Fruit fly (Drosophila melanogaster) whole organism, embryonic: Measurements from ENCODE around the gene CG3862.

ENCODE experiments used
- Atf3 ChIP-seq: fragments of 200-800 bp; sonication (Bioruptor generic); optimal IDR thresholded peaks from 3 replicates; lab custom pipeline; 2016; ENCODE audit warnings: missing biosample characterization, missing genetic modification characterization
- B-H2 ChIP-seq: fragments of 200-800 bp; sonication (Bioruptor generic); optimal IDR thresholded peaks from 2 replicates; lab custom pipeline; 2018; ENCODE audit warnings: missing biosample characterization, mild to moderate bottlenecking, missing genetic modification characterization
- BEAF-32 ChIP-seq: fragments of 200-800 bp; sonication (Bioruptor generic); optimal IDR thresholded peaks from 3 replicates; lab custom pipeline; 2017; ENCODE audit warnings: missing biosample characterization, missing genetic modification characterization, mild to moderate bottlenecking, moderate library complexity, missing genetic modification reagents
- CG10209 ChIP-seq: fragments of 200-800 bp; sonication (Bioruptor generic); optimal IDR thresholded peaks from 3 replicates; lab custom pipeline; 2017; ENCODE audit warnings: missing biosample characterization, mild to moderate bottlenecking, missing genetic modification characterization, missing genetic modification reagents
- CG10274 ChIP-seq: fragments of 200-800 bp; sonication (Bioruptor generic); optimal IDR thresholded peaks from 3 replicates; lab custom pipeline; 2017; ENCODE audit warnings: missing biosample characterization, mild to moderate bottlenecking, missing genetic modification characterization
- CG10321 ChIP-seq: fragments of 200-800 bp; sonication (Bioruptor generic); IDR thresholded peaks from 2 replicates; pipeline ENCODE4 v1.3.6; 2022; ENCODE audit warnings: missing biosample characterization, missing genetic modification characterization
- CG10462 ChIP-seq: fragments of 200-800 bp; sonication (Bioruptor generic); optimal IDR thresholded peaks from 2 replicates; lab custom pipeline; 2016; ENCODE audit warnings: missing biosample characterization, missing genetic modification characterization
- CG11398 ChIP-seq: fragments of 200-800 bp; sonication (Bioruptor generic); optimal IDR thresholded peaks from 2 replicates; lab custom pipeline; 2016; ENCODE audit warnings: missing biosample characterization, missing genetic modification characterization
- CG1603 ChIP-seq: fragments of 200-800 bp; sonication (Bioruptor generic); optimal IDR thresholded peaks from 2 replicates; lab custom pipeline; 2019; ENCODE audit warnings: missing biosample characterization, mild to moderate bottlenecking, missing genetic modification characterization, moderate library complexity
- CG17361 ChIP-seq: fragments of 200-800 bp; sonication (Bioruptor generic); IDR thresholded peaks from 3 replicates; pipeline ENCODE4 v1.3.6; 2022; ENCODE audit warnings: missing biosample characterization, missing genetic modification characterization
- CG17568 ChIP-seq: fragments of 200-800 bp; sonication (Bioruptor generic); optimal IDR thresholded peaks from 2 replicates; lab custom pipeline; 2018; ENCODE audit warnings: missing biosample characterization, mild to moderate bottlenecking, missing genetic modification characterization, moderate library complexity
- CG17802 ChIP-seq: fragments of 200-800 bp; sonication (Bioruptor generic); optimal IDR thresholded peaks from 2 replicates; lab custom pipeline; 2018; ENCODE audit warnings: missing biosample characterization, mild to moderate bottlenecking, missing genetic modification characterization, moderate library complexity
- CG1792 ChIP-seq: fragments of 200-800 bp; sonication (Bioruptor generic); optimal IDR thresholded peaks from 2 replicates; lab custom pipeline; 2016; ENCODE audit warnings: missing biosample characterization, missing genetic modification characterization
- CG2202 ChIP-seq: fragments of 200-800 bp; sonication (Bioruptor generic); optimal IDR thresholded peaks from 2 replicates; lab custom pipeline; 2018; ENCODE audit warnings: missing biosample characterization, mild to moderate bottlenecking, missing genetic modification characterization
- CG2889 ChIP-seq: fragments of 200-800 bp; sonication (Bioruptor generic); IDR thresholded peaks from 3 replicates; pipeline ENCODE4 v1.3.6; 2022; ENCODE audit warnings: missing biosample characterization, missing genetic modification characterization
- CG33557 ChIP-seq: fragments of 200-800 bp; sonication (Bioruptor generic); optimal IDR thresholded peaks from 2 replicates; lab custom pipeline; 2019; ENCODE audit warnings: missing biosample characterization, mild to moderate bottlenecking, missing genetic modification characterization, moderate library complexity
- CG43689 ChIP-seq: fragments of 200-800 bp; sonication (Bioruptor generic); IDR thresholded peaks from 2 replicates; pipeline ENCODE4 v1.3.6; 2022; ENCODE audit warnings: missing biosample characterization, missing genetic modification characterization
- CG6813 ChIP-seq: fragments of 200-800 bp; sonication (Bioruptor generic); optimal IDR thresholded peaks from 2 replicates; lab custom pipeline; 2017; ENCODE audit warnings: missing biosample characterization, missing genetic modification characterization, mild to moderate bottlenecking, moderate library complexity, missing genetic modification reagents
- CG7357 ChIP-seq: fragments of 200-800 bp; sonication (Bioruptor generic); IDR thresholded peaks from 3 replicates; pipeline ENCODE4 v1.3.6; 2022; ENCODE audit warnings: missing biosample characterization, missing genetic modification characterization
- CG7745 ChIP-seq: fragments of 200-800 bp; sonication (Bioruptor generic); optimal IDR thresholded peaks from 2 replicates; lab custom pipeline; 2018; ENCODE audit warnings: missing biosample characterization, mild to moderate bottlenecking, missing genetic modification characterization, moderate library complexity
- CG8089 ChIP-seq: fragments of 200-800 bp; sonication (Bioruptor generic); optimal IDR thresholded peaks from 3 replicates; lab custom pipeline; 2016; ENCODE audit warnings: missing biosample characterization, missing genetic modification characterization
- Dbx ChIP-seq: fragments of 200-800 bp; sonication (Bioruptor generic); IDR thresholded peaks from 3 replicates; pipeline ENCODE4 v1.3.6; 2022; ENCODE audit warnings: missing biosample characterization, missing genetic modification characterization
- Dek ChIP-seq: fragments of 200-800 bp; sonication (Bioruptor generic); optimal IDR thresholded peaks from 3 replicates; lab custom pipeline; 2019; ENCODE audit warnings: missing biosample characterization, mild to moderate bottlenecking, missing genetic modification characterization, moderate library complexity
- Dip2 ChIP-seq: fragments of 200-800 bp; sonication (Bioruptor generic); IDR thresholded peaks from 2 replicates; pipeline ENCODE4 v1.3.6; 2022; ENCODE audit warnings: missing biosample characterization, missing genetic modification characterization
- Doc2 ChIP-seq: fragments of 200-800 bp; sonication (Bioruptor generic); IDR thresholded peaks from 2 replicates; pipeline ENCODE4 v1.3.6; 2022; ENCODE audit warnings: missing biosample characterization, missing genetic modification characterization
- Eip74EF ChIP-seq, 2 experiments: fragments of 200-800 bp in 1 of 2; fragments of >200 bp in 1 of 2; sonication (Bioruptor generic) in 1 of 2; optimal IDR thresholded peaks; 2 replicates each; lab custom pipeline; 2017 to 2019; ENCODE audit warnings: missing biosample characterization in 2 of 2, missing genetic modification characterization in 2 of 2, mild to moderate bottlenecking in 1 of 2, moderate library complexity in 1 of 2
- HmgD ChIP-seq: fragments of 200-800 bp; sonication (Bioruptor generic); optimal IDR thresholded peaks from 3 replicates; lab custom pipeline; 2016; ENCODE audit warnings: missing biosample characterization, missing genetic modification characterization
- Hr51 ChIP-seq, 2 experiments: fragments of 200-800 bp; sonication (Bioruptor generic); optimal IDR thresholded peaks; 2 replicates in 1 of 2; 3 replicates in 1 of 2; lab custom pipeline; 2016 to 2018; ENCODE audit warnings: missing biosample characterization in 2 of 2, missing genetic modification characterization in 2 of 2, mild to moderate bottlenecking in 1 of 2, moderate library complexity in 1 of 2
- Lhr ChIP-seq: fragments of 200-800 bp; sonication (Bioruptor generic); optimal IDR thresholded peaks from 3 replicates; lab custom pipeline; 2017; ENCODE audit warnings: mild to moderate bottlenecking, missing biosample characterization, missing genetic modification reagents, missing genetic modification characterization
- Med ChIP-seq: fragments of 200-800 bp; sonication (Bioruptor generic); peaks from one replicate; lab custom pipeline; 2016; ENCODE audit warnings: missing biosample characterization, missing genetic modification characterization, mild to moderate bottlenecking, inconsistent platforms, moderate library complexity
- NFAT ChIP-seq: fragments of 200-800 bp; sonication (Bioruptor generic); IDR thresholded peaks from 2 replicates; pipeline ENCODE4 v1.3.6; 2022; ENCODE audit warnings: missing biosample characterization, missing genetic modification characterization
- Nf-YB ChIP-seq: fragments of 200-800 bp; sonication (Bioruptor generic); optimal IDR thresholded peaks from 3 replicates; lab custom pipeline; 2019; ENCODE audit warnings: missing biosample characterization, mild to moderate bottlenecking, missing genetic modification characterization, moderate library complexity
- Nf-YC ChIP-seq: fragments of 200-800 bp; optimal IDR thresholded peaks from 3 replicates; lab custom pipeline; 2019; ENCODE audit warnings: missing biosample characterization, mild to moderate bottlenecking, missing genetic modification characterization, moderate library complexity
- Optix ChIP-seq: fragments of 200-800 bp; sonication (Bioruptor generic); IDR thresholded peaks from 3 replicates; pipeline ENCODE4 v1.3.6; 2022; ENCODE audit warnings: missing biosample characterization, missing genetic modification characterization
- Sin3A ChIP-seq: fragments of >200 bp; optimal IDR thresholded peaks from 2 replicates; lab custom pipeline; 2018
- ara ChIP-seq: fragments of 200-800 bp; sonication (Bioruptor generic); IDR thresholded peaks from 2 replicates; pipeline ENCODE4 v1.3.6; 2022; ENCODE audit warnings: missing biosample characterization, missing genetic modification characterization
- ase ChIP-seq: fragments of 200-800 bp; sonication (Bioruptor generic); IDR thresholded peaks from 3 replicates; pipeline ENCODE4 v1.3.6; 2022; ENCODE audit warnings: missing biosample characterization, missing genetic modification characterization
- cato ChIP-seq: fragments of 200-800 bp; sonication (Bioruptor generic); optimal IDR thresholded peaks from 2 replicates; lab custom pipeline; 2016; ENCODE audit warnings: missing biosample characterization, missing genetic modification characterization, borderline replicate concordance
- cg ChIP-seq: fragments of 200-800 bp; sonication (Bioruptor generic); optimal IDR thresholded peaks from 3 replicates; lab custom pipeline; 2019; ENCODE audit warnings: missing biosample characterization, mild to moderate bottlenecking, missing genetic modification characterization, moderate library complexity
- chm ChIP-seq: fragments of 200-800 bp; sonication (Bioruptor generic); IDR thresholded peaks from 2 replicates; pipeline ENCODE4 v1.3.6; 2022; ENCODE audit warnings: missing biosample characterization, missing genetic modification characterization
- crp ChIP-seq, 2 experiments: fragments of 200-800 bp; sonication (Bioruptor generic); optimal IDR thresholded peaks; 2 replicates in 1 of 2; 3 replicates in 1 of 2; lab custom pipeline; 2017; ENCODE audit warnings: missing biosample characterization in 2 of 2, missing genetic modification characterization in 2 of 2, mild to moderate bottlenecking in 1 of 2, moderate library complexity in 1 of 2
- eyg ChIP-seq: fragments of 200-800 bp; sonication (Bioruptor generic); optimal IDR thresholded peaks from 3 replicates; lab custom pipeline; 2016; ENCODE audit warnings: missing biosample characterization, missing genetic modification characterization
- gfzf ChIP-seq: fragments of 200-800 bp; sonication (Bioruptor generic); optimal IDR thresholded peaks from 2 replicates; lab custom pipeline; 2016; ENCODE audit warnings: missing biosample characterization, mild to moderate bottlenecking, missing genetic modification characterization, moderate library complexity
- ham ChIP-seq: fragments of 200-800 bp; sonication (Bioruptor generic); IDR thresholded peaks from 2 replicates; pipeline ENCODE4 v1.3.6; 2022; ENCODE audit warnings: missing biosample characterization, missing genetic modification characterization
- nau ChIP-seq: fragments of 200-800 bp; sonication (Bioruptor generic); optimal IDR thresholded peaks from 3 replicates; lab custom pipeline; 2017; ENCODE audit warnings: missing biosample characterization, mild to moderate bottlenecking, missing genetic modification characterization, missing genetic modification reagents
- ranshi ChIP-seq: fragments of 200-800 bp; sonication (Bioruptor generic); IDR thresholded peaks from 2 replicates; pipeline ENCODE4 v1.3.6; 2022; ENCODE audit warnings: missing biosample characterization, missing genetic modification characterization
- scrt ChIP-seq: fragments of 200-800 bp; sonication (Bioruptor generic); optimal IDR thresholded peaks from 2 replicates; lab custom pipeline; 2018; ENCODE audit warnings: missing biosample characterization, mild to moderate bottlenecking, missing genetic modification characterization, moderate library complexity
- slp2 ChIP-seq: fragments of 200-800 bp; sonication (Bioruptor generic); optimal IDR thresholded peaks from 2 replicates; lab custom pipeline; 2016; ENCODE audit warnings: missing biosample characterization, missing genetic modification characterization
- sna ChIP-seq: fragments of 200-800 bp; sonication (Bioruptor generic); IDR thresholded peaks from 2 replicates; pipeline ENCODE4 v1.3.6; 2022; ENCODE audit warnings: missing biosample characterization, missing genetic modification characterization; ENCODE audit not compliant: partially characterized antibody
- trem ChIP-seq: fragments of 200-800 bp; optimal IDR thresholded peaks from 3 replicates; lab custom pipeline; 2019; ENCODE audit warnings: missing biosample characterization, mild to moderate bottlenecking, missing genetic modification characterization, moderate library complexity
- vvl ChIP-seq: fragments of 200-800 bp; sonication (Bioruptor generic); IDR thresholded peaks from 2 replicates; pipeline ENCODE4 v1.3.6; 2022; ENCODE audit warnings: missing biosample characterization, missing genetic modification characterization

Gene CG3862

DNA sequence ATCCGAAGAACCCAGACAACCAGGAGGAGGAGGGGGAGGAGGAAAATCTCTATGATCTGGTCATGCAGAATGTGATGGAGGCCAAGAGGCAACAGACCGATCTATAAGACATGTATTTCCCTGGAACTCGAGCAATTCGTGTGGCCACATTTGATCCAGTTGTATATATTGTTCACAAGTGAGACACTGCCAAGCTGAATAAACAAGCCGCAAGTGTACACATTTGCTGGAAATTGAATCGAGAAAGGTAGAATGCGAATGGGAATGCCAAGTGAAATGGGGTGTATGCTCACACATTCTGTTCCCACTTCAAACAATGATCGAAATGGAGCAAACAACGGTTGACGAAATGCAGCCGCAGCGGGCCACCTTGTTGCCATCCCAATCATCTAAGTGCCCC, 30.3 kb upstream of the CG3862 start (continued):
- TF ChIP-seq BEAF-32 (GFP tag; lab: Kevin White, UChicago), result no peak
- TF ChIP-seq HmgD (GFP tag; lab: Kevin White, UChicago), result no peak
- no peak for TF ChIP-seq vvl (GFP tag; lab: Robert Waterston, UW)
- peak; percentile 14 for TF ChIP-seq CG10209
- no peak for TF ChIP-seq CG10462 (GFP tag; lab: Kevin White, UChicago)
- TF ChIP-seq CG1792 (GFP tag; lab: Kevin White, UChicago), result no peak
- no peak for TF ChIP-seq gfzf (GFP tag; lab: Kevin White, UChicago)
- TF ChIP-seq CG2202 (tag; lab: Kevin White, UChicago), result peak; percentile 0
- TF ChIP-seq Dip2 (GFP tag; lab: Robert Waterston, UW), result no peak
- TF ChIP-seq CG10321, result 0 out of 2 replicates have a peak, but pooled peaks have one; percentile 15
- no peak for TF ChIP-seq sna (GFP tag; lab: Robert Waterston, UW)
- no peak for TF ChIP-seq Nf-YC (tag; lab: Kevin White, UChicago)
- TF ChIP-seq CG7357 (GFP tag; lab: Robert Waterston, UW), result no peak
- TF ChIP-seq Dek (tag; lab: Kevin White, UChicago), result no peak
- TF ChIP-seq CG8089 (GFP tag; lab: Kevin White, UChicago), result no peak
- no peak for TF ChIP-seq CG11398
- no peak for TF ChIP-seq Nf-YB
- TF ChIP-seq cato (GFP tag; lab: Kevin White, UChicago), result no peak
- no peak for TF ChIP-seq CG17568
- no peak for TF ChIP-seq ranshi (GFP tag; lab: Robert Waterston, UW)
- TF ChIP-seq eyg, result no peak
- peak; percentile 10 for TF ChIP-seq B-H2 (GFP tag; lab: Kevin White, UChicago)
- no peak for TF ChIP-seq ase
- no peak for TF ChIP-seq CG43689 (GFP tag; lab: Robert Waterston, UW)
- TF ChIP-seq crp (GFP tag; optimal IDR thresholded peaks at IDR 0.05; lab: Kevin White, UChicago), result no peak
- TF ChIP-seq CG2889 (GFP tag; lab: Robert Waterston, UW), result no peak
- TF ChIP-seq ara (GFP tag; lab: Robert Waterston, UW), result peak; percentile 46; the same call in 1 of the 2 replicates
- TF ChIP-seq CG7745 (tag; lab: Kevin White, UChicago), result no peak
- peak; percentile 45; the same call in 1 of the 2 replicates for TF ChIP-seq chm (GFP tag; lab: Robert Waterston, UW)
- TF ChIP-seq trem (tag; lab: Kevin White, UChicago), result no peak
- peak; percentile 62 for TF ChIP-seq CG6813 (GFP tag; lab: Kevin White, UChicago)
- TF ChIP-seq ham (GFP tag; lab: Robert Waterston, UW), result no peak
- no peak for TF ChIP-seq CG17802 (tag; lab: Kevin White, UChicago)
- TF ChIP-seq Dbx, result no peak
- TF ChIP-seq CG1603, result peak; percentile 43
- no peak for TF ChIP-seq Atf3 (GFP tag; lab: Kevin White, UChicago)
- no peak for TF ChIP-seq Lhr (GFP tag; lab: Kevin White, UChicago)
- TF ChIP-seq nau (GFP tag; lab: Kevin White, UChicago), result no peak
- TF ChIP-seq CG10274 (GFP tag; lab: Kevin White, UChicago), result no peak
- TF ChIP-seq Eip74EF (GFP tag; optimal IDR thresholded peaks at IDR 0.05; lab: Kevin White, UChicago), result no peak
- no peak for TF ChIP-seq cg (GFP tag; lab: Kevin White, UChicago)
- TF ChIP-seq CG17361 (GFP tag; lab: Robert Waterston, UW), result no peak
- TF ChIP-seq slp2 (GFP tag; lab: Kevin White, UChicago), result no peak
- no peak for TF ChIP-seq Sin3A (lab: Kevin White, UChicago)
- no peak for TF ChIP-seq Optix (GFP tag; lab: Robert Waterston, UW)
- no peak for TF ChIP-seq scrt (GFP tag; lab: Kevin White, UChicago)
- TF ChIP-seq Hr51 (GFP tag; optimal IDR thresholded peaks at IDR 0.05; lab: Kevin White, UChicago), result no peak
- TF ChIP-seq NFAT, result no peak
- peak; percentile 31 for TF ChIP-seq CG33557
- no peak for TF ChIP-seq Doc2 (GFP tag; lab: Robert Waterston, UW)
- TF ChIP-seq Med (GFP tag; lab: Kevin White, UChicago), result peak; percentile 75
